Fruit fly (Drosophila melanogaster): ENCODE data around the gene Spn.

- no peak for TF ChIP-seq insv (optimal IDR thresholded peaks at IDR 0.05)
- no peak for TF ChIP-seq h (optimal IDR thresholded peaks at IDR 0.05)
Observed at dm6 chr3L:2476941-2477340, 77.2 kb downstream of the Spn start.

Measured in Kc167 (cell line).